Worm (Caenorhabditis elegans): ENCODE measurements around the gene srz-78.

DNA sequence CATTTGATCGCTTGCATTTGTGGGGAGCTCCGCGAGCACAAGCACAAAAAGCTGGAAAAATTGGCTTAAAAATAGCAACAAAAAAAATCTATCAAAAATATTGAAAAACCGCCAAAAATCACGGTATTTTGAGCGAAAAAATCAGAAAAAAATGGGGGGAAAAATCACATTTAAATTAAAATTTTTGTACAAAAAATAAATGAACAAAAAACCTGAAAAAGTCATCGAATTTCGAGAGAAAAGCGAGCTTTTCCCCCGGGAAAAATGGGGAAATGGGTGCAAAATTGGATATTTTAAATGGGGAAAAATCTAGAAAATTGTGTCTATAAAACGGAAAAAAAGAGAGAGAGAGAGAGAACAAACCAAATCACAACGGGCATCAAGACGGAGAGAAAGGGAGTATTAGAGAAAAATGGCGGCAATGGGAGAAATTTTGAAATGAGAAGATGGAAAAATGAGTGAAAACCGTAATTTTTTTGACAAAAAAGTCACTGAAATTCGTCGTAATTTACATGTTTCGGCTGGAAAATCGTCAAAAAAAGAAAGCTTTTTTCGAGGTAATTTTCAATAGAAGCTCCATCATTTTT lies 18.0 kb downstream of the srz-78 start, which contains the start of gene ced-10:
- TF ChIP-seq ceh-9 (tag; optimal IDR thresholded peaks at IDR 0.05) (no peak), pha-4 (tag; optimal IDR thresholded peaks at IDR 0.05) (no peak), hlh-30 (tag; optimal IDR thresholded peaks at IDR 0.05; ENCODE audit: insufficient read depth) (no peak), C38D4.7 (GFP tag; optimal IDR thresholded peaks at IDR 0.05) (no peak), fax-1 (tag; optimal IDR thresholded peaks at IDR 0.05) (no peak), ama-1 (optimal IDR thresholded peaks at IDR 0.05) (no peak), pat-9 (tag; optimal IDR thresholded peaks at IDR 0.05) (no peak)

All from whole organism, late embryonic.